Fruit fly (Drosophila melanogaster): ENCODE measurements around the gene Pax.
A peak's percentile ranks its signal among the peaks of the same experiment; 100 is the strongest.

Gene Pax

dm6 chr2L:19434260-19434659 lies 7.9 kb upstream of the Pax start:
- TF ChIP-seq CG12605 (GFP tag; IDR thresholded peaks at IDR 0.05) (no peak), CG17806 (tag; optimal IDR thresholded peaks at IDR 0.05) (no peak), Ets98B (GFP tag; IDR thresholded peaks at IDR 0.05) (no peak), Pif1B (GFP tag; optimal IDR thresholded peaks at IDR 0.05) (peak; percentile 14), CG4496 (GFP tag; IDR thresholded peaks at IDR 0.05) (0 out of 3 replicates have a peak, but pooled peaks have one; percentile 16), CG10348 (GFP tag; IDR thresholded peaks at IDR 0.05) (no peak), rn (GFP tag; IDR thresholded peaks at IDR 0.05) (no peak), CG9948 (tag; optimal IDR thresholded peaks at IDR 0.05) (no peak), CG34367 (tag; optimal IDR thresholded peaks at IDR 0.05) (no peak)

dm6 chr2L:19433292-19433691 lies 6.9 kb upstream of the Pax start:
- TF ChIP-seq Pif1B (GFP tag; optimal IDR thresholded peaks at IDR 0.05), result no peak
- TF ChIP-seq CG4496 (GFP tag; IDR thresholded peaks at IDR 0.05), result no peak; the same call in 2 of the 3 replicates
- peak; percentile 20 for TF ChIP-seq CG8301 (tag; optimal IDR thresholded peaks at IDR 0.05)
- 0 out of 2 replicates have a peak, but pooled peaks have one; percentile 23 for TF ChIP-seq CG32121 (GFP tag; IDR thresholded peaks at IDR 0.05)
- TF ChIP-seq Pif1A (GFP tag; optimal IDR thresholded peaks at IDR 0.05), result peak; percentile 19

dm6 chr2L:19432424-19433015 lies 6.1 kb upstream of the Pax start, which contains the start of gene Rab9:
Gene Rab9 (plus strand): TSS chr2L:19432574.
- TF ChIP-seq CG4496 (GFP tag; IDR thresholded peaks at IDR 0.05), result peak; percentile 6; the same call in 1 of the 3 replicates
- TF ChIP-seq fd96Ca (GFP tag; IDR thresholded peaks at IDR 0.05), result no peak

dm6 chr2L:19430343-19430742 lies 3.9 kb upstream of the Pax start, which contains the start of gene RtcB:
Gene RtcB (plus strand): TSS chr2L:19430643.
- no peak for TF ChIP-seq Snoo (tag; optimal IDR thresholded peaks at IDR 0.05)
- TF ChIP-seq CG13204 (GFP tag; optimal IDR thresholded peaks at IDR 0.05), result no peak
- TF ChIP-seq fd96Ca (GFP tag; IDR thresholded peaks at IDR 0.05), result no peak
- no peak for TF ChIP-seq Ets98B (GFP tag; IDR thresholded peaks at IDR 0.05)
- TF ChIP-seq CG9948 (tag; optimal IDR thresholded peaks at IDR 0.05), result no peak
- TF ChIP-seq gl (tag; optimal IDR thresholded peaks at IDR 0.05), result no peak
- no peak for TF ChIP-seq CG4496 (GFP tag; IDR thresholded peaks at IDR 0.05)
- no peak for TF ChIP-seq CG10348 (GFP tag; IDR thresholded peaks at IDR 0.05)
- TF ChIP-seq Pif1B (GFP tag; optimal IDR thresholded peaks at IDR 0.05), result no peak
- no peak for TF ChIP-seq CG32121 (GFP tag; IDR thresholded peaks at IDR 0.05)
- TF ChIP-seq CG15710 (tag; optimal IDR thresholded peaks at IDR 0.05), result no peak
- no peak for TF ChIP-seq rn (GFP tag; IDR thresholded peaks at IDR 0.05)

dm6 chr2L:19429731-19430130 lies 3.3 kb upstream of the Pax start:
- TF ChIP-seq Ets98B (GFP tag; IDR thresholded peaks at IDR 0.05) (no peak), CG4496 (GFP tag; IDR thresholded peaks at IDR 0.05) (no peak), fd96Ca (GFP tag; IDR thresholded peaks at IDR 0.05) (peak; percentile 6; the same call in 1 of the 3 replicates), EcR (GFP tag; optimal IDR thresholded peaks at IDR 0.05) (peak; percentile 81), CG12605 (GFP tag; IDR thresholded peaks at IDR 0.05) (no peak), Pif1B (GFP tag; optimal IDR thresholded peaks at IDR 0.05) (no peak), D1 (tag; optimal IDR thresholded peaks at IDR 0.05) (no peak)

- TF ChIP-seq rn (GFP tag; IDR thresholded peaks at IDR 0.05) (no peak), CG4496 (GFP tag; IDR thresholded peaks at IDR 0.05) (peak; percentile 68; the same call in 2 of the 3 replicates), CG8301 (tag; optimal IDR thresholded peaks at IDR 0.05) (peak; percentile 23), CG17806 (tag; optimal IDR thresholded peaks at IDR 0.05) (peak; percentile 54), CG32121 (GFP tag; IDR thresholded peaks at IDR 0.05) (no peak), fd96Ca (GFP tag; IDR thresholded peaks at IDR 0.05) (no peak; the same call in 2 of the 3 replicates), Pif1A (GFP tag; optimal IDR thresholded peaks at IDR 0.05) (peak; percentile 37), Pif1B (GFP tag; optimal IDR thresholded peaks at IDR 0.05) (peak; percentile 5), Ets98B (GFP tag; IDR thresholded peaks at IDR 0.05) (peak; percentile 39; the same call in 1 of the 2 replicates), CG10348 (GFP tag; IDR thresholded peaks at IDR 0.05) (no peak), CG13204 (GFP tag; optimal IDR thresholded peaks at IDR 0.05) (no peak), Snoo (tag; optimal IDR thresholded peaks at IDR 0.05) (peak; percentile 55), CG14655 (GFP tag; optimal IDR thresholded peaks at IDR 0.05) (peak; percentile 45), CG12605 (GFP tag; IDR thresholded peaks at IDR 0.05) (no peak), gl (tag; optimal IDR thresholded peaks at IDR 0.05) (no peak), EcR (GFP tag; optimal IDR thresholded peaks at IDR 0.05) (no peak), D1 (tag; optimal IDR thresholded peaks at IDR 0.05) (peak; percentile 15), CG8159 (tag; optimal IDR thresholded peaks at IDR 0.05) (peak; percentile 48), CG34367 (tag; optimal IDR thresholded peaks at IDR 0.05) (peak; percentile 39), CG15710 (tag; optimal IDR thresholded peaks at IDR 0.05) (peak; percentile 32), CG9948 (tag; optimal IDR thresholded peaks at IDR 0.05) (peak; percentile 36)
Measured at dm6 chr2L:19425765-19426329, 549 bp downstream of the Pax start.

dm6 chr2L:19425105-19425504 lies 1.3 kb downstream of the Pax start:
- TF ChIP-seq CG32121 (GFP tag; IDR thresholded peaks at IDR 0.05), result no peak
- no peak for TF ChIP-seq CG8159 (tag; optimal IDR thresholded peaks at IDR 0.05)
- TF ChIP-seq CG14655 (GFP tag; optimal IDR thresholded peaks at IDR 0.05), result no peak
- TF ChIP-seq CG12605 (GFP tag; IDR thresholded peaks at IDR 0.05), result peak; percentile 38; the same call in 1 of the 2 replicates
- TF ChIP-seq rn (GFP tag; IDR thresholded peaks at IDR 0.05), result no peak
- peak; percentile 26 for TF ChIP-seq gl (tag; optimal IDR thresholded peaks at IDR 0.05)
- no peak for TF ChIP-seq Pif1A (GFP tag; optimal IDR thresholded peaks at IDR 0.05)
- TF ChIP-seq CG34367 (tag; optimal IDR thresholded peaks at IDR 0.05), result no peak
- TF ChIP-seq CG8301 (tag; optimal IDR thresholded peaks at IDR 0.05), result no peak
- peak; percentile 58 for TF ChIP-seq EcR (GFP tag; optimal IDR thresholded peaks at IDR 0.05)
- no peak for TF ChIP-seq CG4496 (GFP tag; IDR thresholded peaks at IDR 0.05)
